ENCODE assay signal across 2 worm cellular contexts in genomic region chrX:3315014-3315413, ce11.
TF ChIP-seq lines count a peak whose summit lies in the region.

TSS of gene ddr-2 (plus strand) at chrX:3315314.

TF ChIP-seq in whole organism, late embryonic, 69 proteins besides CTCF, POLR2A, EP300 and RAD21:
- TF ChIP-seq ceh-24 (tag; optimal IDR thresholded peaks at IDR 0.05; lab: Kevin White, UChicago) (no peak), ceh-34 (tag; optimal IDR thresholded peaks at IDR 0.05; lab: Kevin White, UChicago) (peak; percentile 27), unc-42 (tag; optimal IDR thresholded peaks at IDR 0.05; lab: Kevin White, UChicago) (peak; percentile 43)

TF ChIP-seq in whole organism, mixed stage, embryonic, 35 proteins besides CTCF, POLR2A, EP300 and RAD21:
- TF ChIP-seq ces-1 (GFP tag; optimal IDR thresholded peaks at IDR 0.05; lab: Kevin White, UChicago) (peak; percentile 67), ztf-11 (tag; optimal IDR thresholded peaks at IDR 0.05; lab: Kevin White, UChicago) (no peak)
